Fruit fly (Drosophila melanogaster) whole organism: ENCODE data around the gene HisCl1.

Experiments used
- CG8478 ChIP-seq: fragments of >200 bp; optimal IDR thresholded peaks from 2 replicates; lab custom pipeline; 2018; ENCODE audit warnings: inconsistent platforms
- pan ChIP-seq: fragments of >200 bp; optimal IDR thresholded peaks from 2 replicates; lab custom pipeline; 2017
- psq ChIP-seq: fragments of >200 bp; optimal IDR thresholded peaks from 2 replicates; lab custom pipeline; 2017
- usp ChIP-seq: fragments of >200 bp; optimal IDR thresholded peaks from 2 replicates; lab custom pipeline; 2017; ENCODE audit warnings: missing biosample characterization, missing genetic modification characterization, mixed read lengths

DNA sequence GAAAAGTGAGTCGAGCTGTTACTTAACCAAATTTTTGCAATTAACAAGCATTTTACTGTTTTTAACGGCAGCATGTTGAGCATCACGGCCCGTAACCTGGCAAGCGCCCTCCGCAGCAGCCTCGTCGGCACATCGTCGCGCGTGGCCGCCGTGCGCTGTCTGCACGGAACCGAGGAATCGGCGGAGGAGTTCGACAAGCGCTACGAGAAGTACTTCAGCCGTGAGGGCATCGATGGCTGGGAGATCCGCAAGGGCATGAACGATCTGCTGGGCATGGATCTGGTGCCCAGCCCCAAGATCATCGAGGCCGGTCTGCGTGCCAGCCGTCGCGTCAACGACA lies 32.6 kb downstream of the HisCl1 start:
- TF ChIP-seq pan (no peak), psq (lab: Kevin White, UChicago) (no peak), usp (GFP tag; lab: Kevin White, UChicago) (no peak), CG8478 (lab: Kevin White, UChicago) (no peak)
